Worm (Caenorhabditis elegans): Measurements from ENCODE around the gene eif-1.

Gene eif-1

DNA sequence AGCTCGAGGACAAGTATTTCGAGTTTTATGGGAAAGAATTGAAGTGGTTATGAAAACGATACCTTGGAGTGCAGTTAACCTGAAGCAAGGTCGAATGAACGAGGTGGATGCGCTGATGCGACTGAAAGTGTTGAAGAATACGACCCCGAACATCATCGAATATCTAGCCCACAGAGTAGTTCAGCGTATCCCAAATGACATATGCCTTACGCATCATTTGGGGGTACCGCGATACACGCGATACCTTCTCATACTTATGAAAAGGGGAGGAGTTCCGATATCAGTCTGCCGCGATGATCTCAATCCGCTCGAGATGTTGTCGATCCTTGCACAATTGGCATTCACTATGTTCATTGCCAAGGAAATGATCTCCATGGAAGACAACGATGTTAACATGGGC, 3.6 kb downstream of the eif-1 start, which contains the start of gene T27F7.12:
Gene T27F7.12 (plus strand): TSS at position 301 of the 400 bp plus-strand sequence.
- TF ChIP-seq lin-39 (tag; optimal IDR thresholded peaks at IDR 0.05) (no peak), grh-1 (GFP tag; IDR thresholded peaks at IDR 0.05) (no peak), ces-1 (GFP tag; optimal IDR thresholded peaks at IDR 0.05) (no peak), elt-3 (tag; optimal IDR thresholded peaks at IDR 0.05) (no peak)

DNA sequence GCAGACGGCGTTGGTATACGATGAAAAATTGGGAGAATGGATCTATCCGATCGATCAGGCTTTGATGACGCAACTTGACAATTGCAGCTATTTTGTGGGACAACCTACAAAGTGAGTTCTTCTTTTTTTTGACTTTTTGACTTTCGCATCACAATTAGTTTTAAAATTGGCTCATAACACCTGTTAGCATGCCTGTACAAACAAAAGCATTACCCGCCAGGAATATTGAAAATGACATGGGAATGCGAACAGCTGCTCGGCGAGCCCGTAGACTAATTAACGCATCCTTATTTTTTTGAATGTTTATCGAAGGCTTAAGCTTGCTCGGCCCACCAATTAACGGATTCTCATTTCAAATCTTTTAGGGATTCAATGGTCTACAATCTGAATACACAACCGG, 6.1 kb downstream of the eif-1 start:
- TF ChIP-seq lin-39 (tag; optimal IDR thresholded peaks at IDR 0.05), result no peak

DNA sequence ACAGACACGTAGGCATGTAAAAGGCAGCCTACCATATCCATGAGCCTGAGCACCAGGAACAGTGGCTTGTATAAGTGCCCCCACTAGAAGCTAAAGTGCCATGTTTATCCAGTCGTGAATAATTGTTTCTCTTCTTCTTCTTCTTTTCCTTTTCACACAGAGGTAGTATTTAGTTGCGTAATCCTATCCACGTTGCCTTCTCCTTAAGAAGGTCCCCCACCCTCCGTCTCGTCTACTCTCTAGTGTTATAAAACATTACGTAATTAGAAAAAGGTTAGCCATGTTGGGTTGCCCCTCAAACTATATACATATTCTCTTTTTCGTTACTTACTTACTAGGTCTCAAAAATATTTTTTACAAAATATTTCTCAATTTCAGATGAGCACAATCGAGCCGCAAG, 6.7 kb downstream of the eif-1 start:
- TF ChIP-seq nhr-237 (tag; optimal IDR thresholded peaks at IDR 0.05) (no peak), sox-4 (tag; optimal IDR thresholded peaks at IDR 0.05) (no peak), unc-130 (tag; optimal IDR thresholded peaks at IDR 0.05) (no peak), alr-1 (tag; optimal IDR thresholded peaks at IDR 0.05; ENCODE audit: borderline replicate concordance) (no peak), C34B4.2 (tag; optimal IDR thresholded peaks at IDR 0.05) (no peak), egl-13 (tag; optimal IDR thresholded peaks at IDR 0.05) (no peak)

DNA sequence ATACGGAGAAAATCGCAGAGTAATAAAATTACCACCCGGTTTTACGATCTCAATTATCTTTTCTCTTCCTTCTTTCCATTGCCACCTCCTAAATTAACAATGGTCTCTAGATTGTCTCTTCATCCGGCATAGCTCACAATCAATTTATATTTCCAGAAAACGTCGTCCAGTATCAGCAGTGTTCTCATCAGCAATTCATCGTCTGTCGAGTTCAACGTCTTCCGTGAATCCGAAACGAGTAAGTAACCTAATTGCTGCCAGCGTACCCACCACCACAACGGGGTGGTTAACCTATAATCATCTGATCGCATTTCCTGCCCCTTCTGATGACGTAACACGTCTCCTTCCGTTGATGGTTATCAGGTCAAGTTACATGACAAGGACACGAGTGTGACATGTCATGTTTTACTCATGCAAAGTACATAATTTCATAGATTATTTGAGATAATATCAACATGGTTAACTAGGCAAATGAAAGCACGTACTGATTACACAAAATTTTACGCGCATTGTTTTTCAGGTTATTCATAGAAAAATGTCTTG, 7.3 kb downstream of the eif-1 start:
- TF ChIP-seq elt-3 (tag; optimal IDR thresholded peaks at IDR 0.05), result peak in 1 of 6 experiments; percentile 25
- TF ChIP-seq nhr-85 (tag), result peak; percentile 68
- TF ChIP-seq lin-35 (GFP tag; optimal IDR thresholded peaks at IDR 0.05), result peak in 1 of 2 experiments; percentile 55
- TF ChIP-seq skn-1 (tag; optimal IDR thresholded peaks at IDR 0.05), result no peak
- no peak for TF ChIP-seq pag-3 (tag; optimal IDR thresholded peaks at IDR 0.05; ENCODE audit: borderline replicate concordance, insufficient read depth)
- peak; percentile 34 for TF ChIP-seq nhr-20 (tag; optimal IDR thresholded peaks at IDR 0.05)
- TF ChIP-seq blmp-1 (tag; optimal IDR thresholded peaks at IDR 0.05), result peak; percentile 33
- TF ChIP-seq snu-23 (GFP tag; optimal IDR thresholded peaks at IDR 0.05), result peak; percentile 3
- peak; percentile 22 for TF ChIP-seq lin-14 (GFP tag; optimal IDR thresholded peaks at IDR 0.05)
- TF ChIP-seq nhr-71 (tag; optimal IDR thresholded peaks at IDR 0.05), result peak; percentile 20
- TF ChIP-seq ets-5 (GFP tag; IDR thresholded peaks at IDR 0.05), result no peak

DNA sequence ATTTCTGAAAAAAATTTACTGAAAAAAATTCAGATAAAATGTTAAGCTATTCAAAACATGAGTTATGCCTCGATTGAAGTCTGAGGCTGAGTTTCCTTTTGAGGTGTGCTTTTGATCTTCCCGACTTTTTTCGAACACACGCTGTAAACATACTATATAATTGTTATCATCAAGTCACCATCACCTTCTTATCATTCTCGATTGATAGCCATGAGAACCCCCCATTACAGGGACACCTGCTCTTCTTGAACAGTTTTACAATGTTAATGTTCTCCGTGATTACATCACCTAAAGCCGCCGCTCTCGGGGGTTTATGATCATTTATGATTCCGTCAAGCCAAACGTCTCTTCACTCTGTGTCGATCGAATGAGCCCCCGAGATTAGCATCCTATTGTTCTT, 9.2 kb downstream of the eif-1 start:
- TF ChIP-seq nhr-11 (tag; optimal IDR thresholded peaks at IDR 0.05), result no peak
- no peak for TF ChIP-seq efl-1 (optimal IDR thresholded peaks at IDR 0.05)
- peak in 1 of 2 experiments; percentile 29 for TF ChIP-seq efl-1 (GFP tag; optimal IDR thresholded peaks at IDR 0.05 in 1 of 2)

DNA sequence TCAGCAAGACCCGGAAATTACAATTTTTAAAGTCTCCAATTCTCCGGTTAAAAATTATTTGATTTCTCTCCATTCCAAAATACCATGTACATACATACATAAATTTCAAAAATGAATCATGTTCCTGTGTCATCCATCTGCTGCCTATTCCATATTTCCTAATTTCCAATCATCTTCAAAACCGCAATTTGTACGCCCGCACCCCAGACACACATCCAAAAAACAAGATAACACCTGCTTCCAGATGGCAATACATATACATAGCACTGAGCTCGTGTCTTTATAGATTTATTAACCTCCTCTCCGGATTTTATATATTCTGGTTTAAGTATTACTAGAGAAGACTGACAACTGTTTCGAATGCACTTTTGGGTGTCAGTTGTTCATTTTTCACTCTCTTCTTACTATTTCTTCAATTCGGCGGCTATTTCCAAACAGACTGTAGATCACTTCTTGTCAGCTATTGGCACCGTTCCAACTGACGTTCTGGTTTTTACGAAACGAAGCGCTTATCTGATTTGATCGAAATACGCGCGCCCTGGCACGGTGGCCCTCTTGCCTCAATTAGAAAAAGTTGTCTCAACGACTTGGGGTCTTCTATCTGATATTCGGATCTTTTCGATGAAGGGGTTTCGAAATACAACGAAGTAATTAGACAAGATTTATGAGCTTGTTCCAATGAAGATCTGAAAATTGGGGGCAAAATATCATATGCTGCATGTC, 11.5 kb downstream of the eif-1 start:
- TF ChIP-seq F16B12.6 (tag; optimal IDR thresholded peaks at IDR 0.05) (no peak), Y116A8C.19 (tag; optimal IDR thresholded peaks at IDR 0.05; ENCODE audit: borderline replicate concordance) (no peak), grh-1 (GFP tag; IDR thresholded peaks at IDR 0.05) (no peak), tlp-1 (tag; optimal IDR thresholded peaks at IDR 0.05) (no peak), alr-1 (tag; optimal IDR thresholded peaks at IDR 0.05; ENCODE audit: borderline replicate concordance) (no peak), nhr-28 (tag; optimal IDR thresholded peaks at IDR 0.05) (no peak), blmp-1 (tag; optimal IDR thresholded peaks at IDR 0.05) (peak; percentile 11), snu-23 (GFP tag; optimal IDR thresholded peaks at IDR 0.05) (no peak), nhr-85 (tag) (peak; percentile 66), tbx-2 (tag; optimal IDR thresholded peaks at IDR 0.05) (peak; percentile 58), efl-1 (optimal IDR thresholded peaks at IDR 0.05) (no peak), efl-1 (GFP tag; optimal IDR thresholded peaks at IDR 0.05 in 1 of 2) (peak in 1 of 2 experiments; percentile 64), ztf-11 (tag; optimal IDR thresholded peaks at IDR 0.05) (peak in 1 of 2 experiments; percentile 87), lin-14 (GFP tag; optimal IDR thresholded peaks at IDR 0.05) (peak; percentile 14), mab-9 (GFP tag; IDR thresholded peaks at IDR 0.05) (no peak), elt-2 (tag; optimal IDR thresholded peaks at IDR 0.05) (no peak)
